Worm (Caenorhabditis elegans) whole organism, early embryonic: Measurements from ENCODE around the gene ZK1240.9.

ENCODE experiments used
- F13C5.2 ChIP-seq: sonication (generic microtip); optimal IDR thresholded peaks from 2 replicates; lab custom pipeline; 2017; ENCODE audit warnings: mild to moderate bottlenecking, missing genetic modification characterization, inconsistent platforms, missing compliant biosample characterization
- aly-1 ChIP-seq: sonication (generic microtip); optimal IDR thresholded peaks from 2 replicates; lab custom pipeline; 2016; ENCODE audit warnings: missing genetic modification characterization, missing compliant biosample characterization
- ama-1 ChIP-seq: fragments of 150-350 bp; optimal IDR thresholded peaks from 2 replicates; lab custom pipeline; 2014
- flt-1 ChIP-seq: fragments of 200-800 bp; sonication (Bioruptor generic); IDR thresholded peaks from 2 replicates; pipeline ENCODE4 v1.3.6; 2022; ENCODE audit warnings: missing genetic modification characterization, missing compliant biosample characterization
- tra-4 ChIP-seq: sonication (generic microtip); optimal IDR thresholded peaks from 2 replicates; lab custom pipeline; 2017; ENCODE audit warnings: missing genetic modification characterization, missing compliant biosample characterization

ce11 chrII:2330462-2330861 is 12.5 kb downstream of the ZK1240.9 start:
- TF ChIP-seq ama-1 (lab: Kevin White, UChicago) (no peak), F13C5.2 (no peak), tra-4 (tag; lab: Kevin White, UChicago) (no peak), flt-1 (no peak), aly-1 (tag; lab: Kevin White, UChicago) (no peak)
